Worm (Caenorhabditis elegans): ENCODE data around the gene F09E5.3.

Gene F09E5.3

ce11 chrII:5326024-5326627, 47.7 kb upstream of the F09E5.3 start (continued):
- TF ChIP-seq isw-1 (GFP tag; IDR thresholded peaks at IDR 0.05) (peak; percentile 33), mdl-1 (tag; optimal IDR thresholded peaks at IDR 0.05) (peak in 1 of 2 experiments; percentile 67), ces-1 (GFP tag; optimal IDR thresholded peaks at IDR 0.05) (no peak), pag-3 (tag; optimal IDR thresholded peaks at IDR 0.05; ENCODE audit: borderline replicate concordance, insufficient read depth) (no peak), egl-27 (tag; optimal IDR thresholded peaks at IDR 0.05) (peak; percentile 17 to 49), C16A3.4 (tag; optimal IDR thresholded peaks at IDR 0.05) (peak; percentile 19), nhr-28 (tag; optimal IDR thresholded peaks at IDR 0.05) (no peak), lir-3 (tag; optimal IDR thresholded peaks at IDR 0.05; ENCODE audit: poor library complexity) (no peak), nhr-47 (tag; optimal IDR thresholded peaks at IDR 0.05) (peak; percentile 65), nhr-77 (tag; optimal IDR thresholded peaks at IDR 0.05) (peak; percentile 64), fkh-8 (tag; optimal IDR thresholded peaks at IDR 0.05) (peak; percentile 92), sup-37 (GFP tag; optimal IDR thresholded peaks at IDR 0.05) (no peak), ets-5 (GFP tag; IDR thresholded peaks at IDR 0.05) (no peak), unc-130 (tag; optimal IDR thresholded peaks at IDR 0.05) (no peak), sptf-1 (tag; optimal IDR thresholded peaks at IDR 0.05) (no peak), efl-1 (optimal IDR thresholded peaks at IDR 0.05) (peak; percentile 69 to 81), efl-1 (GFP tag; optimal IDR thresholded peaks at IDR 0.05 in 1 of 2) (peak; percentile 27 to 93), irx-1 (tag; optimal IDR thresholded peaks at IDR 0.05) (peak; percentile 48), lsy-2 (tag; optimal IDR thresholded peaks at IDR 0.05) (peak; percentile 31 to 78), egl-13 (tag; optimal IDR thresholded peaks at IDR 0.05) (peak; percentile 35), rnt-1 (tag; optimal IDR thresholded peaks at IDR 0.05) (peak; percentile 69), swsn-7 (tag; optimal IDR thresholded peaks at IDR 0.05) (peak; percentile 56), zip-4 (GFP tag; optimal IDR thresholded peaks at IDR 0.05) (peak; percentile 38), ceh-63 (GFP tag; optimal IDR thresholded peaks at IDR 0.05) (no peak), ztf-4 (tag; optimal IDR thresholded peaks at IDR 0.05) (peak; percentile 24), nhr-237 (tag; optimal IDR thresholded peaks at IDR 0.05) (peak; percentile 18), snu-23 (GFP tag; optimal IDR thresholded peaks at IDR 0.05) (peak; percentile 54), sox-4 (tag; optimal IDR thresholded peaks at IDR 0.05) (no peak), nhr-84 (tag; optimal IDR thresholded peaks at IDR 0.05) (no peak), mef-2 (tag; optimal IDR thresholded peaks at IDR 0.05) (no peak), lin-15B (tag; optimal IDR thresholded peaks at IDR 0.05) (no peak), unc-98 (GFP tag; IDR thresholded peaks at IDR 0.05) (no peak), hlh-17 (GFP tag; optimal IDR thresholded peaks at IDR 0.05; ENCODE audit: borderline replicate concordance) (no peak), hpl-2 (GFP tag; optimal IDR thresholded peaks at IDR 0.05) (no peak), dsc-1 (tag; optimal IDR thresholded peaks at IDR 0.05) (peak; percentile 52), tlp-1 (tag; optimal IDR thresholded peaks at IDR 0.05) (no peak), vab-15 (tag; optimal IDR thresholded peaks at IDR 0.05) (no peak), unc-62 (GFP tag; optimal IDR thresholded peaks at IDR 0.05) (no peak), C04F5.9 (tag; optimal IDR thresholded peaks at IDR 0.05) (no peak), nhr-71 (tag; optimal IDR thresholded peaks at IDR 0.05) (peak; percentile 85), xbp-1 (tag; optimal IDR thresholded peaks at IDR 0.05) (peak; percentile 63)

ce11 chrII:5326891-5327290, 46.9 kb upstream of the F09E5.3 start:
- TF ChIP-seq ceh-90 (tag; optimal IDR thresholded peaks at IDR 0.05): no peak
- TF ChIP-seq sptf-1 (tag; optimal IDR thresholded peaks at IDR 0.05): no peak
- TF ChIP-seq dpl-1 (GFP tag; optimal IDR thresholded peaks at IDR 0.05): no peak
- no peak for TF ChIP-seq nhr-20 (tag; optimal IDR thresholded peaks at IDR 0.05)
- no peak for TF ChIP-seq blmp-1 (tag; optimal IDR thresholded peaks at IDR 0.05)
- TF ChIP-seq tbx-2 (tag; optimal IDR thresholded peaks at IDR 0.05): no peak
- no peak for TF ChIP-seq nhr-85 (tag)
- TF ChIP-seq alr-1 (tag; optimal IDR thresholded peaks at IDR 0.05; ENCODE audit: borderline replicate concordance): no peak
- TF ChIP-seq ztf-4 (tag; optimal IDR thresholded peaks at IDR 0.05): no peak
- no peak for TF ChIP-seq rnt-1 (tag; optimal IDR thresholded peaks at IDR 0.05)
- peak; percentile 70 for TF ChIP-seq sox-4 (tag; optimal IDR thresholded peaks at IDR 0.05)
- TF ChIP-seq swsn-7 (tag; optimal IDR thresholded peaks at IDR 0.05): no peak
- no peak for TF ChIP-seq lin-39 (tag; optimal IDR thresholded peaks at IDR 0.05)
- no peak for TF ChIP-seq C34B4.2 (tag; optimal IDR thresholded peaks at IDR 0.05)
- no peak for TF ChIP-seq nhr-76 (tag; optimal IDR thresholded peaks at IDR 0.05)
- no peak for TF ChIP-seq mef-2 (tag; optimal IDR thresholded peaks at IDR 0.05)
- TF ChIP-seq nhr-71 (tag; optimal IDR thresholded peaks at IDR 0.05): peak; percentile 4
- TF ChIP-seq C04F5.9 (tag; optimal IDR thresholded peaks at IDR 0.05): no peak
- peak; percentile 8 for TF ChIP-seq egl-13 (tag; optimal IDR thresholded peaks at IDR 0.05)
- TF ChIP-seq mdl-1 (tag; optimal IDR thresholded peaks at IDR 0.05): no peak
- no peak for TF ChIP-seq unc-62 (GFP tag; optimal IDR thresholded peaks at IDR 0.05)
- TF ChIP-seq ceh-8 (GFP tag; optimal IDR thresholded peaks at IDR 0.05): no peak
